Worm (Caenorhabditis elegans) whole organism, early embryonic: ENCODE measurements around the gene F25D1.8.

Experiments
- F13C5.2 ChIP-seq: sonication (generic microtip); optimal IDR thresholded peaks from 2 replicates; lab custom pipeline; 2017; ENCODE audit warnings: mild to moderate bottlenecking, missing genetic modification characterization, inconsistent platforms, missing compliant biosample characterization
- ama-1 ChIP-seq: fragments of 150-350 bp; optimal IDR thresholded peaks from 2 replicates; lab custom pipeline; 2014
- ceh-36 ChIP-seq: sonication (generic microtip); optimal IDR thresholded peaks from 2 replicates; lab custom pipeline; 2016; ENCODE audit warnings: missing genetic modification characterization, inconsistent platforms, missing compliant biosample characterization
- flt-1 ChIP-seq: fragments of 200-800 bp; sonication (Bioruptor generic); IDR thresholded peaks from 2 replicates; pipeline ENCODE4 v1.3.6; 2022; ENCODE audit warnings: missing genetic modification characterization, missing compliant biosample characterization
- hmbx-1 ChIP-seq: sonication (generic microtip); optimal IDR thresholded peaks from 2 replicates; lab custom pipeline; 2016; ENCODE audit warnings: mild to moderate bottlenecking, missing genetic modification characterization, missing compliant biosample characterization
- pes-1 ChIP-seq: fragments of 200-800 bp; sonication (Bioruptor generic); IDR thresholded peaks from 2 replicates; pipeline ENCODE4 v1.3.6; 2022; ENCODE audit warnings: missing genetic modification reagents, missing genetic modification characterization, missing compliant biosample characterization
- tbx-37 ChIP-seq: fragments of 200-800 bp; sonication (Bioruptor generic); conservative IDR thresholded peaks from 2 replicates; pipeline ENCODE4 v1.3.6; 2022; ENCODE audit warnings: missing genetic modification reagents, missing genetic modification characterization, missing compliant biosample characterization

- TF ChIP-seq F13C5.2 (tag; lab: Kevin White, UChicago): no peak
- no peak for TF ChIP-seq hmbx-1 (tag; lab: Kevin White, UChicago)
- TF ChIP-seq ama-1: no peak
- TF ChIP-seq ceh-36 (tag; lab: Kevin White, UChicago): no peak
- no peak for TF ChIP-seq flt-1 (GFP tag; lab: Robert Waterston, UW)
- no peak for TF ChIP-seq tbx-37
- no peak for TF ChIP-seq pes-1 (GFP tag; lab: Robert Waterston, UW)
Observed at ce11 chrV:10532725-10533124, 6.5 kb upstream of the F25D1.8 start, which contains the start of gene txt-10.
